Worm (Caenorhabditis elegans): ENCODE measurements around the gene Y38H6C.13.

Gene Y38H6C.13

DNA sequence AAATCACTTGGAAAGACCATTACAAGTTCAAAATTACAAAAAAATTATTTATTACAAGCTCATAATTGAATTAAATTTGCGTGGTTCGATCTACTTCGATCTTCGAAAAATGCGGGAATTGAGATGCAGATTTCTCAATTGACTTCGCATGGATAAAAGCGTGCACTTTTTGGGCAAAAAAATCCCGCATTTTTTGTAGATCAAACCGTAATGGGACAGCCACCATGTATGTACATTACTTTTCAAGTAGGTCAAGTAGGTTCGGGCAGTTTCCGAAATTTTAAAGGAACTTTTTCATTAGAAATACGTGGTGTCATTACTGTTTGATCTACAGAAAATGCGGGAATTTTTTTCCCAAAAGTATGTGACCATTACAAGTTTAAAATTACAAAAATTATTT is 30.1 kb upstream of the Y38H6C.13 start (continued):
- TF ChIP-seq sdz-38 (tag; optimal IDR thresholded peaks at IDR 0.05) (no peak), efl-1 (GFP tag; optimal IDR thresholded peaks at IDR 0.05) (peak; percentile 53), K12H6.12 (tag; optimal IDR thresholded peaks at IDR 0.05) (no peak), dpff-1 (tag; optimal IDR thresholded peaks at IDR 0.05) (peak; percentile 40), xnd-1 (tag; optimal IDR thresholded peaks at IDR 0.05) (peak; percentile 47), ceh-91 (GFP tag; IDR thresholded peaks at IDR 0.05) (peak; percentile 42; the same call in 1 of the 2 replicates), hlh-12 (tag; optimal IDR thresholded peaks at IDR 0.05) (no peak), ceh-100 (GFP tag; IDR thresholded peaks at IDR 0.05) (peak; percentile 46; the same call in 1 of the 2 replicates), lin-40 (tag; optimal IDR thresholded peaks at IDR 0.05) (peak; percentile 35), lin-26 (GFP tag; IDR thresholded peaks at IDR 0.05) (no peak), Y53F4B.3 (GFP tag; IDR thresholded peaks at IDR 0.05) (no peak), madf-10 (tag; optimal IDR thresholded peaks at IDR 0.05) (peak; percentile 49), chd-7 (tag; optimal IDR thresholded peaks at IDR 0.05) (peak; percentile 71), ccch-3 (GFP tag; optimal IDR thresholded peaks at IDR 0.05) (no peak), ceh-79 (tag; optimal IDR thresholded peaks at IDR 0.05) (peak; percentile 25), nhr-80 (tag; optimal IDR thresholded peaks at IDR 0.05) (peak; percentile 61), ZK185.1 (tag; optimal IDR thresholded peaks at IDR 0.05; ENCODE audit: poor library complexity, severe bottlenecking) (peak; percentile 60), pbrm-1 (GFP tag; IDR thresholded peaks at IDR 0.05) (peak; percentile 75), akir-1 (GFP tag; optimal IDR thresholded peaks at IDR 0.05) (no peak), athp-1 (tag; optimal IDR thresholded peaks at IDR 0.05) (peak; percentile 21), hsf-1 (GFP tag; IDR thresholded peaks at IDR 0.05) (peak; percentile 51; the same call in 1 of the 2 replicates), bed-1 (GFP tag; IDR thresholded peaks at IDR 0.05) (0 out of 2 replicates have a peak, but pooled peaks have one; percentile 60), pha-4 (tag; optimal IDR thresholded peaks at IDR 0.05) (no peak), dox-1 (GFP tag; IDR thresholded peaks at IDR 0.05) (peak; percentile 54; the same call in 1 of the 2 replicates), let-526 (GFP tag; IDR thresholded peaks at IDR 0.05) (0 out of 2 replicates have a peak, but pooled peaks have one; percentile 31), Y95B8A.8 (GFP tag; IDR thresholded peaks at IDR 0.05) (0 out of 2 replicates have a peak, but pooled peaks have one; percentile 56), F33H1.4 (GFP tag; IDR thresholded peaks at IDR 0.05) (0 out of 2 replicates have a peak, but pooled peaks have one; percentile 14), nfya-2 (GFP tag; IDR thresholded peaks at IDR 0.05) (no peak), unc-62 (GFP tag; optimal IDR thresholded peaks at IDR 0.05) (no peak), fkh-3 (tag; optimal IDR thresholded peaks at IDR 0.05) (no peak), C17E4.6 (GFP tag; IDR thresholded peaks at IDR 0.05) (no peak), ztf-26 (tag; optimal IDR thresholded peaks at IDR 0.05) (no peak), F52B5.7 (tag; optimal IDR thresholded peaks at IDR 0.05) (peak; percentile 54), attf-6 (GFP tag; IDR thresholded peaks at IDR 0.05) (peak; percentile 26; the same call in 1 of the 2 replicates), nfyb-1 (GFP tag; IDR thresholded peaks at IDR 0.05) (0 out of 2 replicates have a peak, but pooled peaks have one; percentile 27), snpc-3.4 (tag; optimal IDR thresholded peaks at IDR 0.05) (no peak), ama-1 (optimal IDR thresholded peaks at IDR 0.05) (no peak), ama-1 (GFP tag; optimal IDR thresholded peaks at IDR 0.05) (no peak), F49E8.2 (tag; optimal IDR thresholded peaks at IDR 0.05; ENCODE audit: insufficient read depth) (no peak), ztf-6 (GFP tag; IDR thresholded peaks at IDR 0.05) (no peak), ztf-3 (GFP tag; optimal IDR thresholded peaks at IDR 0.05) (no peak), egrh-3 (GFP tag; IDR thresholded peaks at IDR 0.05) (no peak), B0336.3 (GFP tag; IDR thresholded peaks at IDR 0.05) (peak; percentile 89), ceh-40 (GFP tag; IDR thresholded peaks at IDR 0.05) (no peak), T26A5.8 (tag; optimal IDR thresholded peaks at IDR 0.05) (no peak), lir-1 (GFP tag; conservative IDR thresholded peaks at IDR 0.05) (peak; percentile 14; the same call in 1 of the 2 replicates), somi-1 (GFP tag; optimal IDR thresholded peaks at IDR 0.05) (no peak), lin-35 (GFP tag; optimal IDR thresholded peaks at IDR 0.05) (no peak), lsy-27 (tag; optimal IDR thresholded peaks at IDR 0.05; ENCODE audit: borderline replicate concordance, insufficient read depth) (no peak)

All from whole organism, young adult.